Worm (Caenorhabditis elegans) whole organism, L3 larva: ENCODE results near the gene nfm-1.

Source experiments
- ZK546.5 ChIP-seq: sonication (generic microtip); optimal IDR thresholded peaks from 2 replicates; lab custom pipeline; 2017; ENCODE audit warnings: missing biosample characterization, missing genetic modification characterization
- aly-2 ChIP-seq: fragments of 150-350 bp; optimal IDR thresholded peaks from 2 replicates; lab custom pipeline; 2014; ENCODE audit warnings: missing biosample characterization, missing genetic modification characterization
- elt-3 ChIP-seq, 3 experiments: fragments of 150-350 bp in 1 of 3; sonication (generic microtip) in 2 of 3; optimal IDR thresholded peaks; 2 replicates in 2 of 3; 4 replicates in 1 of 3; lab custom pipeline; 2014 to 2017; ENCODE audit warnings: missing biosample characterization in 3 of 3, missing genetic modification characterization in 3 of 3
- nhr-11 ChIP-seq: fragments of 150-350 bp; optimal IDR thresholded peaks from 2 replicates; lab custom pipeline; 2014; ENCODE audit warnings: missing biosample characterization, missing genetic modification characterization
- snpc-4 ChIP-seq: fragments of 150-350 bp; optimal IDR thresholded peaks from 2 replicates; lab custom pipeline; 2014; ENCODE audit warnings: missing biosample characterization, missing genetic modification characterization
- unc-62 ChIP-seq: fragments of 150-350 bp; sonication (generic microtip); optimal IDR thresholded peaks from 4 replicates; lab custom pipeline; 2014; ENCODE audit warnings: missing biosample characterization, missing genetic modification reagents, missing genetic modification characterization

ce11 chrIII:6177631-6178030 lies 18.4 kb downstream of the nfm-1 start:
- TF ChIP-seq aly-2 (tag; lab: Kevin White, UChicago) (no peak), nhr-11 (no peak), snpc-4 (no peak), elt-3 (tag; optimal IDR thresholded peaks at IDR 0.05; lab: Kevin White, UChicago) (no peak), unc-62 (GFP tag; lab: Kevin White, UChicago) (no peak), ZK546.5 (tag; lab: Kevin White, UChicago) (no peak)
